Worm (Caenorhabditis elegans): Measurements from ENCODE around the gene F12E12.2.

F12E12.2 gene

ce11 chrII:3705320-3705719 is 34.4 kb upstream of the F12E12.2 start, which contains the start of gene srx-108:
Gene srx-108, plus strand, starts transcription at chrII:3705620.
- TF ChIP-seq mls-2 (tag; optimal IDR thresholded peaks at IDR 0.05) (no peak), ceh-39 (tag; optimal IDR thresholded peaks at IDR 0.05) (no peak)

DNA sequence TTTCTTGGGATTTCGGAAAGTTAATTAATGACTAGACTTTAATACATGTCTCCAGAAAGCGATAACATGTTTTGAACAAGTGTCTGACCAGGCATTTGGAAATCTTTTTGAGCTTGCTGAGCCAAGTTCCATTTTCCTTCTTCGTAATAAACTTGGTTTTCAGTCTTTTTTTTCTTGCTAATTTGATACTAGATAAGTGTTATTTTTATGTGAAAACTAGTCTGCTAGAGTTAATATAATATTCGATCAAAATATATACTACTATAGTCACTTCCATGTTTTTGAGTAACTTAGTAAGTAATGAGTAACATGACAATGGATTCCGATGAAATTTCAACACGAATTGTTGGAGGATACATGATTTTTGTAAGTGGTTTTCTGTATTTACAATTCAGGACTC is 30.5 kb upstream of the F12E12.2 start, which contains the start of gene srx-110:
Gene srx-110, plus strand, starts transcription at position 301 of the 400 bp plus-strand sequence.
- TF ChIP-seq ztf-11 (tag; optimal IDR thresholded peaks at IDR 0.05) (no peak), drap-1 (GFP tag; optimal IDR thresholded peaks at IDR 0.05) (no peak), mls-2 (tag; optimal IDR thresholded peaks at IDR 0.05) (no peak), mep-1 (tag; optimal IDR thresholded peaks at IDR 0.05) (no peak), nhr-28 (tag; optimal IDR thresholded peaks at IDR 0.05) (no peak), unc-62 (GFP tag; optimal IDR thresholded peaks at IDR 0.05) (no peak), cnd-1 (tag; optimal IDR thresholded peaks at IDR 0.05) (no peak), tbx-8 (GFP tag; optimal IDR thresholded peaks at IDR 0.05) (no peak), ceh-83 (GFP tag; optimal IDR thresholded peaks at IDR 0.05) (no peak), mab-5 (tag; optimal IDR thresholded peaks at IDR 0.05) (no peak), bed-3 (GFP tag; optimal IDR thresholded peaks at IDR 0.05) (no peak), nhr-12 (tag; optimal IDR thresholded peaks at IDR 0.05) (no peak), unc-39 (tag; optimal IDR thresholded peaks at IDR 0.05) (no peak), nhr-2 (tag; optimal IDR thresholded peaks at IDR 0.05) (no peak), snpc-4 (tag; optimal IDR thresholded peaks at IDR 0.05) (no peak), unc-120 (tag; optimal IDR thresholded peaks at IDR 0.05; ENCODE audit: poor library complexity, severe bottlenecking) (no peak), sptf-1 (tag; optimal IDR thresholded peaks at IDR 0.05) (no peak), lsy-2 (tag; optimal IDR thresholded peaks at IDR 0.05) (no peak)

DNA sequence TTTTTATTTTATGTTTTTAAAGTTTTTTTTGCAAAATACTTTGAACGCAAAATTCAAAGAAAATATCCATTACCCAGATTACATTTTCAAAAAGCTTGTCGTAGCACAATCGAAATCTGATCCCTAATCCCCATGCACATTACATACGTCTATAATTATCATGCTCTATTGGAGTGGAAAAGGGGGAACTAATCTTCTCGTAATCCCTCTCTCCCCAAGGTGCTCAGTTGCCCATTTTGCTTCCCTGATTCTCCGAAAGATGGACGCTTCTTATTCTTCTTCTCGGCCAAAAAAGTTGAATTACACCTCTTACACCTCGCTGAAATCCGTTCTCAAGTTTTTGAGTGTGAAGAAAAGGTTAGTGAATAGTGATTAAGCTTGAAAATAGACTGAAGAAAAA is 28.7 kb upstream of the F12E12.2 start, which contains the start of gene fbxc-53:
Gene fbxc-53, plus strand, starts transcription at position 245 of the 400 bp plus-strand sequence.
- no peak for TF ChIP-seq mls-2 (tag; optimal IDR thresholded peaks at IDR 0.05)
- TF ChIP-seq mep-1 (tag; optimal IDR thresholded peaks at IDR 0.05), result no peak
- no peak for TF ChIP-seq flh-1 (GFP tag; optimal IDR thresholded peaks at IDR 0.05)
- TF ChIP-seq hlh-1 (tag; optimal IDR thresholded peaks at IDR 0.05), result no peak
- no peak for TF ChIP-seq snpc-4 (tag; optimal IDR thresholded peaks at IDR 0.05)
- no peak for TF ChIP-seq lsy-2 (tag; optimal IDR thresholded peaks at IDR 0.05)
- TF ChIP-seq ztf-11 (tag; optimal IDR thresholded peaks at IDR 0.05), result no peak
- no peak for TF ChIP-seq nhr-76 (tag; optimal IDR thresholded peaks at IDR 0.05)
- no peak for TF ChIP-seq unc-120 (tag; optimal IDR thresholded peaks at IDR 0.05; ENCODE audit: poor library complexity, severe bottlenecking)
- TF ChIP-seq zip-8 (tag; optimal IDR thresholded peaks at IDR 0.05), result no peak

DNA sequence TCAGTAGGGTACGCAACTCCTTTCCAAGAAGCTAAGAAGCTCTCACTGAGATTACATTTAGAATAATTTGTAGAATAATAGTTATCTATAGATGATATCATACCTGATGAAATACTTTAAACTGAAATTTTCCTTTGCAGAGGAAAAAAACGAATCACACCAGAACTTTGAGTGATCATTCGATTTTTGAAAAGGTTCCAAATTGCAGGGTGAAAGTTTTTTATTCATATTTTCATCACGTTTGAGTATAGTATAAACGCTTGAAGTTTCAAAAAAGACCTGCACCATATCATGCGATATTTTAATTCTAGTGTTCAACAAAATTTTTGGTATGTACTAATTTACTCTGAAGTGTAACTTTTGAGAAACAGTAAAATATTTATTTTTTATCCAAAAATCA is 25.2 kb upstream of the F12E12.2 start, which contains the start of gene srh-100:
Gene srh-100, minus strand, starts transcription at position 101 of the 400 bp plus-strand sequence.
- TF ChIP-seq unc-62 (GFP tag; optimal IDR thresholded peaks at IDR 0.05) (no peak), nhr-2 (tag; optimal IDR thresholded peaks at IDR 0.05) (no peak), ham-2 (GFP tag; optimal IDR thresholded peaks at IDR 0.05) (no peak), snpc-4 (tag; optimal IDR thresholded peaks at IDR 0.05) (no peak), bed-3 (GFP tag; optimal IDR thresholded peaks at IDR 0.05) (no peak), elt-3 (tag; optimal IDR thresholded peaks at IDR 0.05) (no peak), mab-5 (tag; optimal IDR thresholded peaks at IDR 0.05) (no peak), nhr-76 (tag; optimal IDR thresholded peaks at IDR 0.05) (no peak), pha-4 (tag; optimal IDR thresholded peaks at IDR 0.05) (no peak), ceh-43 (GFP tag; optimal IDR thresholded peaks at IDR 0.05) (no peak), sem-2 (GFP tag; optimal IDR thresholded peaks at IDR 0.05) (no peak), sptf-1 (tag; optimal IDR thresholded peaks at IDR 0.05) (no peak), nhr-28 (tag; optimal IDR thresholded peaks at IDR 0.05) (no peak)

- TF ChIP-seq elt-3 (tag; optimal IDR thresholded peaks at IDR 0.05) (no peak), sem-2 (GFP tag; optimal IDR thresholded peaks at IDR 0.05) (no peak), unc-120 (tag; optimal IDR thresholded peaks at IDR 0.05; ENCODE audit: poor library complexity, severe bottlenecking) (no peak), ztf-11 (tag; optimal IDR thresholded peaks at IDR 0.05) (no peak), M03D4.4 (tag; optimal IDR thresholded peaks at IDR 0.05) (no peak), flh-1 (GFP tag; optimal IDR thresholded peaks at IDR 0.05) (no peak), lin-32 (GFP tag; optimal IDR thresholded peaks at IDR 0.05) (no peak), ceh-39 (tag; optimal IDR thresholded peaks at IDR 0.05) (no peak), lin-13 (tag; optimal IDR thresholded peaks at IDR 0.05) (no peak), nhr-76 (tag; optimal IDR thresholded peaks at IDR 0.05) (no peak), mab-5 (tag; optimal IDR thresholded peaks at IDR 0.05) (no peak), nhr-28 (tag; optimal IDR thresholded peaks at IDR 0.05) (no peak), ces-1 (GFP tag; optimal IDR thresholded peaks at IDR 0.05) (no peak), unc-62 (GFP tag; optimal IDR thresholded peaks at IDR 0.05) (no peak), blmp-1 (tag; optimal IDR thresholded peaks at IDR 0.05) (no peak), unc-39 (tag; optimal IDR thresholded peaks at IDR 0.05) (no peak), nhr-12 (tag; optimal IDR thresholded peaks at IDR 0.05) (no peak), drap-1 (GFP tag; optimal IDR thresholded peaks at IDR 0.05) (no peak), snpc-4 (tag; optimal IDR thresholded peaks at IDR 0.05) (no peak)
These were observed 23.3 kb upstream of the F12E12.2 start, which contains the start of gene srh-99 for ce11 chrII:3716455-3716854. Gene srh-99, minus strand, starts transcription at chrII:3716555.
